Worm (Caenorhabditis elegans): ENCODE data around the gene T04G9.4.

T04G9.4 gene

DNA sequence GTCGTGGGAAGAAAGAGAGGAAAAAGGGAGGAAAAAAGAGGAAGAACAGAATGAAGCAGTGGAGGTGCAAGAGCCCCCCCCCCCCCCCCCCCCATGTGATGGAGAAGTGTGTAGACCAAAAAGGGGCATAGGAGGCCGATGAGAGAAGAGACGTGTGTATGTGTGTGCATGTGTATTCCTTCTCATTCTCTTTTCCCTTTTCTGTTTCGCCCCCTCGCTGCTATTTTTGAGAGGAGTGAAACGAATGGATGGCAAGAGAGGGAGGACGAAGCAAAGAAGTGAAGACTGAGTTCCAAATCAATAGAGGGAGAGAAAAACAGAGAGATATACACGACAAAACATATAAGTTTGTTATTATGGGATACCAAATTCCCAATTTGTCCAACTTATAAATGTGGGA is 11.7 kb upstream of the T04G9.4 start (continued):
- no peak for TF ChIP-seq arid-1 (GFP tag; conservative IDR thresholded peaks at IDR 0.05)
- TF ChIP-seq D1046.2 (GFP tag; IDR thresholded peaks at IDR 0.05), result no peak
- TF ChIP-seq ZK337.2 (GFP tag; IDR thresholded peaks at IDR 0.05), result no peak
- TF ChIP-seq ztf-11 (tag; optimal IDR thresholded peaks at IDR 0.05), result no peak
- no peak for TF ChIP-seq duxl-1 (tag; optimal IDR thresholded peaks at IDR 0.05; ENCODE audit: poor library complexity)
- TF ChIP-seq Y5F2A.4 (GFP tag; optimal IDR thresholded peaks at IDR 0.05), result no peak
- no peak for TF ChIP-seq pha-4 (GFP tag; IDR thresholded peaks at IDR 0.05)
- TF ChIP-seq pha-4 (tag; optimal IDR thresholded peaks at IDR 0.05), result no peak
- TF ChIP-seq T26A8.4 (GFP tag; IDR thresholded peaks at IDR 0.05), result no peak
- no peak for TF ChIP-seq egl-43 (GFP tag; IDR thresholded peaks at IDR 0.05)
- TF ChIP-seq R02D3.7 (tag; optimal IDR thresholded peaks at IDR 0.05), result no peak
- no peak for TF ChIP-seq daf-16 (GFP tag; optimal IDR thresholded peaks at IDR 0.05)
- no peak for TF ChIP-seq daf-16 (tag; optimal IDR thresholded peaks at IDR 0.05)
- TF ChIP-seq unc-130 (GFP tag; optimal IDR thresholded peaks at IDR 0.05), result no peak
- TF ChIP-seq fkh-10 (GFP tag; optimal IDR thresholded peaks at IDR 0.05), result peak; percentile 14
- no peak for TF ChIP-seq daf-8 (GFP tag; IDR thresholded peaks at IDR 0.05)
- TF ChIP-seq mxl-2 (GFP tag; conservative IDR thresholded peaks at IDR 0.05), result no peak
- peak; percentile 39 for TF ChIP-seq hlh-30 (tag; optimal IDR thresholded peaks at IDR 0.05; ENCODE audit: insufficient read depth)
- peak; percentile 12 for TF ChIP-seq nhr-6 (tag; optimal IDR thresholded peaks at IDR 0.05)
- no peak for TF ChIP-seq zip-11 (GFP tag; IDR thresholded peaks at IDR 0.05)
- TF ChIP-seq set-16 (GFP tag; IDR thresholded peaks at IDR 0.05), result peak; percentile 54
- no peak for TF ChIP-seq ceh-28 (tag; optimal IDR thresholded peaks at IDR 0.05)
- no peak for TF ChIP-seq unc-39 (tag; optimal IDR thresholded peaks at IDR 0.05)
- TF ChIP-seq daf-12 (tag; optimal IDR thresholded peaks at IDR 0.05), result no peak
- no peak for TF ChIP-seq lim-7 (GFP tag; IDR thresholded peaks at IDR 0.05)
- no peak for TF ChIP-seq ztf-7 (tag; optimal IDR thresholded peaks at IDR 0.05)
- TF ChIP-seq ceh-20 (GFP tag; IDR thresholded peaks at IDR 0.05), result no peak
- peak; percentile 26 for TF ChIP-seq dve-1 (tag; optimal IDR thresholded peaks at IDR 0.05; ENCODE audit: insufficient read depth)
- TF ChIP-seq nhr-102 (tag; optimal IDR thresholded peaks at IDR 0.05), result no peak
- TF ChIP-seq ama-1 (optimal IDR thresholded peaks at IDR 0.05), result no peak
- no peak for TF ChIP-seq saeg-2 (GFP tag; IDR thresholded peaks at IDR 0.05)
- TF ChIP-seq lin-1 (GFP tag; IDR thresholded peaks at IDR 0.05), result no peak
- TF ChIP-seq lin-38 (GFP tag; IDR thresholded peaks at IDR 0.05), result no peak
- no peak for TF ChIP-seq nhr-10 (tag; optimal IDR thresholded peaks at IDR 0.05)
- no peak for TF ChIP-seq snpc-4 (tag; optimal IDR thresholded peaks at IDR 0.05)
- TF ChIP-seq fos-1 (tag; optimal IDR thresholded peaks at IDR 0.05), result no peak
- TF ChIP-seq nhr-76 (tag; optimal IDR thresholded peaks at IDR 0.05), result no peak
- TF ChIP-seq mxl-3 (GFP tag; optimal IDR thresholded peaks at IDR 0.05), result peak; percentile 19
- peak; percentile 32 for TF ChIP-seq hlh-11 (tag; optimal IDR thresholded peaks at IDR 0.05)
- no peak for TF ChIP-seq ceh-32 (tag; optimal IDR thresholded peaks at IDR 0.05; ENCODE audit: poor library complexity)
- no peak for TF ChIP-seq ceh-82 (tag; optimal IDR thresholded peaks at IDR 0.05)
- no peak for TF ChIP-seq ceh-62 (tag; optimal IDR thresholded peaks at IDR 0.05)
- no peak for TF ChIP-seq pqm-1 (tag; optimal IDR thresholded peaks at IDR 0.05)
- TF ChIP-seq dpl-1 (GFP tag; optimal IDR thresholded peaks at IDR 0.05), result no peak
- no peak for TF ChIP-seq F49E8.2 (tag; optimal IDR thresholded peaks at IDR 0.05; ENCODE audit: borderline replicate concordance)
- TF ChIP-seq hmg-1.1 (GFP tag; IDR thresholded peaks at IDR 0.05), result 0 out of 2 replicates have a peak, but pooled peaks have one; percentile 37
- peak; percentile 10 for TF ChIP-seq rbr-2 (tag; optimal IDR thresholded peaks at IDR 0.05)
- no peak for TF ChIP-seq Y48G9A.11 (GFP tag; IDR thresholded peaks at IDR 0.05)
- TF ChIP-seq F44E2.7 (GFP tag; IDR thresholded peaks at IDR 0.05), result no peak
- TF ChIP-seq ZK546.5 (tag; optimal IDR thresholded peaks at IDR 0.05), result no peak
- TF ChIP-seq nhr-25 (tag; optimal IDR thresholded peaks at IDR 0.05; ENCODE audit: borderline replicate concordance, insufficient read depth), result no peak
- peak in 1 of 2 experiments; percentile 50 for TF ChIP-seq lsy-2 (tag; optimal IDR thresholded peaks at IDR 0.05)
- no peak for TF ChIP-seq mdt-29 (GFP tag; IDR thresholded peaks at IDR 0.05)
